Worm (Caenorhabditis elegans) whole organism, late embryonic: Measurements from ENCODE around the gene ssp-36.

Source experiments
- C08G9.2 ChIP-seq: sonication (generic microtip); optimal IDR thresholded peaks from 2 replicates; lab custom pipeline; 2016; ENCODE audit warnings: mild to moderate bottlenecking, missing genetic modification characterization, moderate library complexity, missing compliant biosample characterization
- K09A11.1 ChIP-seq: sonication (generic microtip); optimal IDR thresholded peaks from 2 replicates; lab custom pipeline; 2017; ENCODE audit warnings: antibody characterized with exemption, mild to moderate bottlenecking, missing genetic modification characterization, missing compliant biosample characterization; ENCODE audit not compliant: insufficient read depth
- T23F11.4 ChIP-seq: fragments of 200-800 bp; sonication (Bioruptor generic); optimal IDR thresholded peaks from 2 replicates; lab custom pipeline; 2018; ENCODE audit warnings: mild to moderate bottlenecking, missing genetic modification characterization, missing compliant biosample characterization
- Y22D7AL.16 ChIP-seq: sonication (generic microtip); optimal IDR thresholded peaks from 2 replicates; lab custom pipeline; 2016; ENCODE audit warnings: missing genetic modification characterization, missing compliant biosample characterization
- ama-1 ChIP-seq: fragments of 150-350 bp; optimal IDR thresholded peaks from 2 replicates; lab custom pipeline; 2014
- ceh-18 ChIP-seq: sonication (generic microtip); optimal IDR thresholded peaks from 2 replicates; lab custom pipeline; 2016; ENCODE audit warnings: missing genetic modification characterization, missing compliant biosample characterization
- ceh-30 ChIP-seq: fragments of 150-350 bp; optimal IDR thresholded peaks from 2 replicates; lab custom pipeline; 2014; ENCODE audit warnings: missing biosample characterization, missing genetic modification characterization
- ceh-31 ChIP-seq: sonication (generic microtip); optimal IDR thresholded peaks from 2 replicates; lab custom pipeline; 2016; ENCODE audit warnings: missing genetic modification characterization, missing compliant biosample characterization
- ceh-34 ChIP-seq: sonication (generic microtip); optimal IDR thresholded peaks from 2 replicates; lab custom pipeline; 2016; ENCODE audit warnings: mild to moderate bottlenecking, missing genetic modification characterization, missing compliant biosample characterization
- ceh-45 ChIP-seq: fragments of 200-800 bp; sonication (Bioruptor generic); IDR thresholded peaks from 2 replicates; pipeline ENCODE4 v1.3.6; 2022; ENCODE audit warnings: missing genetic modification reagents, missing genetic modification characterization, missing compliant biosample characterization
- ceh-48 ChIP-seq: sonication (generic microtip); optimal IDR thresholded peaks from 2 replicates; lab custom pipeline; 2016; ENCODE audit warnings: missing genetic modification characterization, inconsistent platforms, missing compliant biosample characterization
- dmd-4 ChIP-seq: sonication (generic microtip); optimal IDR thresholded peaks from 2 replicates; lab custom pipeline; 2016; ENCODE audit warnings: borderline replicate concordance, missing genetic modification characterization, missing compliant biosample characterization
- elt-2 ChIP-seq: sonication (generic microtip); optimal IDR thresholded peaks from 2 replicates; lab custom pipeline; 2016; ENCODE audit warnings: missing genetic modification reagents, missing genetic modification characterization, missing compliant biosample characterization
- ets-4 ChIP-seq: sonication (generic microtip); optimal IDR thresholded peaks from 2 replicates; lab custom pipeline; 2016; ENCODE audit warnings: missing genetic modification characterization, missing compliant biosample characterization
- eyg-1 ChIP-seq: sonication (generic microtip); optimal IDR thresholded peaks from 2 replicates; lab custom pipeline; 2016; ENCODE audit warnings: missing genotype, missing genetic modification characterization, missing compliant biosample characterization
- hlh-15 ChIP-seq: sonication (generic microtip); optimal IDR thresholded peaks from 2 replicates; lab custom pipeline; 2016; ENCODE audit warnings: missing genetic modification characterization, missing compliant biosample characterization
- hlh-30 ChIP-seq: sonication (generic microtip); optimal IDR thresholded peaks from 2 replicates; lab custom pipeline; 2017; ENCODE audit warnings: antibody characterized with exemption, missing genetic modification characterization, missing compliant biosample characterization; ENCODE audit not compliant: insufficient read depth
- lim-6 ChIP-seq: sonication (generic microtip); optimal IDR thresholded peaks from 2 replicates; lab custom pipeline; 2016; ENCODE audit warnings: missing genetic modification characterization, missing compliant biosample characterization
- lin-11 ChIP-seq: fragments of 200-800 bp; sonication (Bioruptor generic); optimal IDR thresholded peaks from 2 replicates; lab custom pipeline; 2018; ENCODE audit warnings: mild to moderate bottlenecking, missing genetic modification characterization, missing compliant biosample characterization
- mec-3 ChIP-seq: sonication (generic microtip); optimal IDR thresholded peaks from 2 replicates; lab custom pipeline; 2016; ENCODE audit warnings: borderline replicate concordance, missing genetic modification characterization, missing compliant biosample characterization
- nfya-1 ChIP-seq: sonication (generic microtip); optimal IDR thresholded peaks from 2 replicates; lab custom pipeline; 2017; ENCODE audit warnings: missing genetic modification characterization, mild to moderate bottlenecking, missing compliant biosample characterization, antibody characterized with exemption, moderate library complexity
- nhr-11 ChIP-seq: fragments of 150-350 bp; optimal IDR thresholded peaks from 2 replicates; lab custom pipeline; 2014; ENCODE audit warnings: missing biosample characterization, missing genetic modification characterization
- nhr-232 ChIP-seq: sonication (generic microtip); optimal IDR thresholded peaks from 2 replicates; lab custom pipeline; 2016; ENCODE audit warnings: missing genetic modification characterization, missing compliant biosample characterization
- npax-4 ChIP-seq: sonication (generic microtip); optimal IDR thresholded peaks from 2 replicates; lab custom pipeline; 2016; ENCODE audit warnings: missing genetic modification characterization, missing compliant biosample characterization
- odd-2 ChIP-seq: sonication (generic microtip); optimal IDR thresholded peaks from 2 replicates; lab custom pipeline; 2017; ENCODE audit warnings: antibody characterized with exemption, mild to moderate bottlenecking, missing genetic modification characterization, missing compliant biosample characterization
- pat-9 ChIP-seq: fragments of 200-800 bp; sonication (Bioruptor generic); optimal IDR thresholded peaks from 2 replicates; lab custom pipeline; 2018; ENCODE audit warnings: mild to moderate bottlenecking, missing genetic modification characterization, moderate library complexity, missing compliant biosample characterization
- pha-4 ChIP-seq: fragments of 150-350 bp; optimal IDR thresholded peaks from 2 replicates; lab custom pipeline; 2018; ENCODE audit warnings: missing biosample characterization, missing genetic modification reagents, missing genetic modification characterization
- rnt-1 ChIP-seq: sonication (generic microtip); optimal IDR thresholded peaks from 2 replicates; lab custom pipeline; 2016; ENCODE audit warnings: missing genetic modification characterization, missing compliant biosample characterization
- sdc-2 ChIP-seq: sonication (generic microtip); optimal IDR thresholded peaks from 2 replicates; lab custom pipeline; 2016; ENCODE audit warnings: missing genotype, missing genetic modification characterization, missing compliant biosample characterization
- unc-55 ChIP-seq: sonication (generic microtip); optimal IDR thresholded peaks from 2 replicates; lab custom pipeline; 2017; ENCODE audit warnings: missing biosample characterization, missing genetic modification reagents, missing genetic modification characterization
- unc-86 ChIP-seq: sonication (generic microtip); optimal IDR thresholded peaks from 2 replicates; lab custom pipeline; 2016; ENCODE audit warnings: missing genetic modification characterization, missing compliant biosample characterization
- ztf-16 ChIP-seq: sonication (generic microtip); optimal IDR thresholded peaks from 2 replicates; lab custom pipeline; 2017; ENCODE audit warnings: missing genetic modification characterization, missing compliant biosample characterization

The ssp-36 gene

ce11 chrIV:9718396-9718795 is 47.8 kb downstream of the ssp-36 start (continued):
- TF ChIP-seq unc-55 (GFP tag; lab: Kevin White, UChicago) (peak; percentile 64), pat-9 (tag; lab: Kevin White, UChicago) (peak; percentile 3), ceh-34 (tag; lab: Kevin White, UChicago) (peak; percentile 19), ztf-16 (tag; lab: Kevin White, UChicago) (no peak), lin-11 (tag; lab: Kevin White, UChicago) (no peak), mec-3 (tag; lab: Kevin White, UChicago) (no peak), ceh-30 (tag; lab: Kevin White, UChicago) (no peak), ets-4 (tag; lab: Kevin White, UChicago) (no peak), K09A11.1 (tag; lab: Kevin White, UChicago) (no peak), nfya-1 (tag; lab: Kevin White, UChicago) (peak; percentile 77), rnt-1 (tag; lab: Kevin White, UChicago) (peak; percentile 66), unc-86 (tag; lab: Kevin White, UChicago) (no peak), ceh-18 (peak; percentile 87), nhr-11 (tag; lab: Kevin White, UChicago) (no peak), Y22D7AL.16 (tag; lab: Kevin White, UChicago) (no peak), ama-1 (lab: Kevin White, UChicago) (no peak), T23F11.4 (no peak), nhr-232 (tag; lab: Kevin White, UChicago) (no peak), pha-4 (no peak), sdc-2 (tag; lab: Kevin White, UChicago) (no peak), hlh-30 (tag; lab: Kevin White, UChicago) (no peak), hlh-15 (no peak), C08G9.2 (tag; lab: Kevin White, UChicago) (no peak), lim-6 (no peak)

ce11 chrIV:9717844-9718243 is 48.3 kb downstream of the ssp-36 start:
- TF ChIP-seq lin-11 (tag; lab: Kevin White, UChicago) (no peak), ceh-45 (no peak), eyg-1 (tag; lab: Kevin White, UChicago) (no peak), dmd-4 (no peak), ceh-30 (tag; lab: Kevin White, UChicago) (no peak), ceh-48 (tag; lab: Kevin White, UChicago) (no peak), ceh-31 (no peak), npax-4 (tag; lab: Kevin White, UChicago) (no peak), odd-2 (tag; lab: Kevin White, UChicago) (no peak)

ce11 chrIV:9716490-9716889 is 49.7 kb downstream of the ssp-36 start:
- TF ChIP-seq unc-55 (GFP tag; lab: Kevin White, UChicago) (no peak), elt-2 (peak; percentile 33)
